Worm (Caenorhabditis elegans) whole organism, L4 larva: ENCODE data around the gene F52C6.2.

Experiments used
- F10B5.3 ChIP-seq: sonication (generic microtip); optimal IDR thresholded peaks from 2 replicates; lab custom pipeline; 2016; ENCODE audit warnings: mild to moderate bottlenecking, missing genetic modification characterization, missing compliant biosample characterization
- F49E8.2 ChIP-seq: sonication (generic microtip); optimal IDR thresholded peaks from 2 replicates; lab custom pipeline; 2016; ENCODE audit warnings: missing compliant biosample characterization, mild to moderate bottlenecking, missing genetic modification characterization, borderline replicate concordance
- R02D3.7 ChIP-seq: fragments of 150-350 bp; sonication (generic microtip); optimal IDR thresholded peaks from 3 replicates; lab custom pipeline; 2014; ENCODE audit warnings: missing biosample characterization, missing genetic modification characterization
- ZK546.5 ChIP-seq, 2 experiments: sonication (generic microtip); optimal IDR thresholded peaks; 2 replicates each; lab custom pipeline; 2017; ENCODE audit warnings: missing biosample characterization in 2 of 2, missing genetic modification characterization in 2 of 2
- aly-2 ChIP-seq: sonication (generic microtip); optimal IDR thresholded peaks from 2 replicates; lab custom pipeline; 2018; ENCODE audit warnings: missing biosample characterization, missing genetic modification characterization
- ceh-20 ChIP-seq: fragments of 200-800 bp; sonication (Bioruptor generic); IDR thresholded peaks from 2 replicates; pipeline ENCODE4 v1.3.6; 2022; ENCODE audit warnings: missing genetic modification reagents, missing genetic modification characterization, missing compliant biosample characterization
- ceh-28 ChIP-seq: fragments of 150-350 bp; optimal IDR thresholded peaks from 2 replicates; lab custom pipeline; 2014; ENCODE audit warnings: missing biosample characterization, missing genetic modification reagents, missing genetic modification characterization
- ceh-32 ChIP-seq: sonication (generic microtip); optimal IDR thresholded peaks from 2 replicates; lab custom pipeline; 2016; ENCODE audit warnings: mild to moderate bottlenecking, missing genetic modification characterization, missing compliant biosample characterization; ENCODE audit not compliant: poor library complexity
- ceh-62 ChIP-seq: sonication (generic microtip); optimal IDR thresholded peaks from 2 replicates; lab custom pipeline; 2017; ENCODE audit warnings: missing biosample characterization, missing genetic modification characterization
- ctbp-1 ChIP-seq: fragments of 200-800 bp; sonication (Bioruptor generic); IDR thresholded peaks from 2 replicates; pipeline ENCODE4 v1.3.6; 2022; ENCODE audit warnings: missing genetic modification reagents, missing genetic modification characterization, missing compliant biosample characterization
- daf-12 ChIP-seq: fragments of 150-350 bp; optimal IDR thresholded peaks from 2 replicates; lab custom pipeline; 2014; ENCODE audit warnings: missing biosample characterization, missing genetic modification reagents, missing genetic modification characterization
- daf-19 ChIP-seq: fragments of 200-800 bp; sonication (Bioruptor generic); conservative IDR thresholded peaks from 2 replicates; pipeline ENCODE4 v1.3.6; 2022; ENCODE audit warnings: missing genetic modification characterization, missing compliant biosample characterization
- dmd-9 ChIP-seq: fragments of 200-800 bp; sonication (Bioruptor generic); IDR thresholded peaks from 2 replicates; pipeline ENCODE4 v1.3.6; 2022; ENCODE audit warnings: missing genetic modification reagents, missing genetic modification characterization, missing compliant biosample characterization
- egl-27 ChIP-seq: sonication (generic microtip); optimal IDR thresholded peaks from 3 replicates; lab custom pipeline; 2017; ENCODE audit warnings: missing biosample characterization, missing genetic modification reagents, missing genetic modification characterization
- egl-43 ChIP-seq: fragments of 200-800 bp; sonication (Bioruptor generic); IDR thresholded peaks from 2 replicates; pipeline ENCODE4 v1.3.6; 2022; ENCODE audit warnings: missing genetic modification reagents, missing genetic modification characterization, missing compliant biosample characterization
- hlh-30 ChIP-seq: sonication (generic microtip); optimal IDR thresholded peaks from 2 replicates; lab custom pipeline; 2017; ENCODE audit warnings: antibody characterized with exemption, mild to moderate bottlenecking, missing genetic modification characterization, missing compliant biosample characterization; ENCODE audit not compliant: insufficient read depth
- hmg-1.1 ChIP-seq: fragments of 200-800 bp; sonication (Bioruptor generic); IDR thresholded peaks from 2 replicates; pipeline ENCODE4 v1.3.6; 2022; ENCODE audit warnings: missing genetic modification reagents, missing genetic modification characterization, missing compliant biosample characterization
- lim-7 ChIP-seq: fragments of 200-800 bp; sonication (Bioruptor generic); IDR thresholded peaks from 2 replicates; pipeline ENCODE4 v1.3.6; 2022; ENCODE audit warnings: missing genetic modification characterization, missing compliant biosample characterization
- lin-38 ChIP-seq: fragments of 200-800 bp; sonication (Bioruptor generic); IDR thresholded peaks from 2 replicates; pipeline ENCODE4 v1.3.6; 2022; ENCODE audit warnings: missing genetic modification reagents, missing genetic modification characterization, missing compliant biosample characterization
- lin-39 ChIP-seq: fragments of 150-350 bp; optimal IDR thresholded peaks from 2 replicates; lab custom pipeline; 2014; ENCODE audit warnings: missing biosample characterization, missing genetic modification reagents, missing genetic modification characterization
- lir-3 ChIP-seq: sonication (generic microtip); optimal IDR thresholded peaks from 2 replicates; lab custom pipeline; 2016; ENCODE audit warnings: mild to moderate bottlenecking, missing genetic modification characterization, missing compliant biosample characterization
- mdl-1 ChIP-seq, 2 experiments: fragments of 150-350 bp in 1 of 2; sonication (generic microtip) in 1 of 2; optimal IDR thresholded peaks; 2 replicates each; lab custom pipeline; 2014 to 2017; ENCODE audit warnings: missing biosample characterization in 2 of 2, missing genetic modification characterization in 2 of 2
- mes-2 ChIP-seq: sonication (generic microtip); optimal IDR thresholded peaks from 2 replicates; lab custom pipeline; 2016; ENCODE audit warnings: missing genotype, mild to moderate bottlenecking, missing genetic modification characterization, missing compliant biosample characterization; ENCODE audit not compliant: poor library complexity, severe bottlenecking
- mxl-2 ChIP-seq: fragments of 200-800 bp; sonication (Bioruptor generic); conservative IDR thresholded peaks from 2 replicates; pipeline ENCODE4 v1.3.6; 2022; ENCODE audit warnings: missing genetic modification reagents, missing genetic modification characterization, missing compliant biosample characterization
- mxl-3 ChIP-seq: fragments of 200-800 bp; sonication (Bioruptor generic); optimal IDR thresholded peaks from 2 replicates; lab custom pipeline; 2018; ENCODE audit warnings: mild to moderate bottlenecking, missing genetic modification characterization, missing compliant biosample characterization
- nhr-11 ChIP-seq: fragments of 150-350 bp; optimal IDR thresholded peaks from 2 replicates; lab custom pipeline; 2014; ENCODE audit warnings: missing biosample characterization, missing genetic modification characterization
- nhr-111 ChIP-seq: fragments of 200-800 bp; sonication (Bioruptor generic); optimal IDR thresholded peaks from 2 replicates; lab custom pipeline; 2018; ENCODE audit warnings: mild to moderate bottlenecking, missing genetic modification characterization, missing compliant biosample characterization
- pha-4 ChIP-seq, 2 experiments: fragments of 150-350 bp in 1 of 2; fragments of 200-800 bp in 1 of 2; sonication (Bioruptor generic) in 1 of 2; IDR thresholded peaks in 1 of 2; optimal IDR thresholded peaks in 1 of 2; 2 replicates each; pipeline versions ENCODE4 v1.3.6 to Lab custom; 2014 to 2022; ENCODE audit warnings: missing genetic modification characterization in 2 of 2, missing genetic modification reagents in 2 of 2, missing biosample characterization in 1 of 2, missing compliant biosample characterization in 1 of 2
- rbr-2 ChIP-seq: sonication (generic microtip); optimal IDR thresholded peaks from 2 replicates; lab custom pipeline; 2016; ENCODE audit warnings: missing genotype, missing genetic modification characterization, missing compliant biosample characterization
- snpc-1.2 ChIP-seq: fragments of 200-800 bp; sonication (Bioruptor generic); IDR thresholded peaks from 2 replicates; pipeline ENCODE4 v1.3.6; 2022; ENCODE audit warnings: missing genetic modification reagents, missing genetic modification characterization, missing compliant biosample characterization
- spr-1 ChIP-seq: sonication (generic microtip); optimal IDR thresholded peaks from 2 replicates; lab custom pipeline; 2016; ENCODE audit warnings: mild to moderate bottlenecking, missing genetic modification characterization, missing compliant biosample characterization
- tag-97 ChIP-seq: fragments of 200-800 bp; sonication (Bioruptor generic); IDR thresholded peaks from 2 replicates; pipeline ENCODE4 v1.3.6; 2022; ENCODE audit warnings: missing genetic modification characterization, missing compliant biosample characterization
- tra-1 ChIP-seq: fragments of 200-800 bp; sonication (Bioruptor generic); IDR thresholded peaks from 2 replicates; pipeline ENCODE4 v1.3.6; 2022; ENCODE audit warnings: missing genetic modification reagents, missing genetic modification characterization, missing compliant biosample characterization
- vab-7 ChIP-seq: fragments of 200-800 bp; sonication (Bioruptor generic); IDR thresholded peaks from 2 replicates; pipeline ENCODE4 v1.3.6; 2022; ENCODE audit warnings: missing genetic modification reagents, missing genetic modification characterization, missing compliant biosample characterization
- zip-11 ChIP-seq: fragments of 200-800 bp; sonication (Bioruptor generic); IDR thresholded peaks from 2 replicates; pipeline ENCODE4 v1.3.6; 2022; ENCODE audit warnings: missing genetic modification characterization, missing compliant biosample characterization
- zip-2 ChIP-seq: fragments of 150-350 bp; optimal IDR thresholded peaks from 2 replicates; lab custom pipeline; 2014; ENCODE audit warnings: missing biosample characterization, missing genetic modification characterization

The F52C6.2 gene

ce11 chrII:1889071-1889470, 37.2 kb upstream of the F52C6.2 start, which contains the start of gene math-8:
TSS of gene math-8 (minus strand) at chrII:1889171.
- TF ChIP-seq ceh-62 (tag; lab: Kevin White, UChicago) (no peak), zip-11 (GFP tag; lab: Robert Waterston, UW) (no peak), nhr-111 (no peak), lir-3 (tag; lab: Kevin White, UChicago) (no peak), mxl-2 (no peak), tag-97 (no peak), F49E8.2 (tag; lab: Kevin White, UChicago) (no peak), egl-43 (GFP tag; lab: Robert Waterston, UW) (no peak), snpc-1.2 (no peak), zip-2 (tag; lab: Kevin White, UChicago) (no peak), daf-19 (GFP tag; lab: Robert Waterston, UW) (no peak)

ce11 chrII:1890682-1891081, 35.6 kb upstream of the F52C6.2 start, which contains the start of gene math-9:
TSS of gene math-9 (minus strand) at chrII:1890782.
- TF ChIP-seq daf-12 (no peak), pha-4 (GFP tag; IDR thresholded peaks at IDR 0.05; lab: Robert Waterston, UW) (no peak), pha-4 (tag; optimal IDR thresholded peaks at IDR 0.05; lab: Kevin White, UChicago) (no peak), ZK546.5 (tag; optimal IDR thresholded peaks at IDR 0.05; lab: Kevin White, UChicago) (no peak), egl-27 (tag; lab: Kevin White, UChicago) (no peak), daf-19 (GFP tag; lab: Robert Waterston, UW) (no peak), hmg-1.1 (GFP tag; lab: Robert Waterston, UW) (no peak), nhr-111 (no peak), lim-7 (GFP tag; lab: Robert Waterston, UW) (no peak), dmd-9 (GFP tag; lab: Robert Waterston, UW) (no peak), ceh-28 (no peak)

DNA sequence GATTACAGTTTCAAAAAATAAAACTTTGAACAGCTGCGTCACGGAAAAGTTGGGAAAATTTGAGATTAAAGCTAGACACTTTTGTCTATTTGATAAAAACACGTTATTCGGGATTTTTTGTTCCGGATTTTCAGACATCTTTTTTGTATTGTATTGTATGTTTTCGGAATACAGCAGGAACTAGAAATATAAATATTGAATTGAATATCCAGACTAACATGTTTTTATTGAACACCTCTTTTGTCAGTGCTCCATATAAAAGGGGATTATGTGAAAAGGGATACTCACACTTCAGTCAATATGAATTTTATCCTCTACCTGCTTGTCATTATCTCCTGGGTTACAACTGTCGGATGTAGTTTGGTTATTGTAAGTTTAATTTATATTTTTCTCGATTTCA, 32.4 kb upstream of the F52C6.2 start, which contains the start of gene C16C4.1:
TSS of gene C16C4.1 (plus strand) at position 301 of the 400 bp plus-strand sequence.
- no peak for TF ChIP-seq mdl-1 (tag; optimal IDR thresholded peaks at IDR 0.05; lab: Kevin White, UChicago)
- no peak for TF ChIP-seq hlh-30 (tag; lab: Kevin White, UChicago)
- TF ChIP-seq vab-7 (GFP tag; lab: Robert Waterston, UW): no peak
- no peak for TF ChIP-seq lin-39 (tag; lab: Kevin White, UChicago)
- no peak for TF ChIP-seq tra-1
- no peak for TF ChIP-seq F10B5.3 (tag; lab: Kevin White, UChicago)
- no peak for TF ChIP-seq daf-19 (GFP tag; lab: Robert Waterston, UW)
- TF ChIP-seq R02D3.7 (tag; lab: Kevin White, UChicago): no peak
- TF ChIP-seq ctbp-1 (GFP tag; lab: Robert Waterston, UW): no peak
- TF ChIP-seq spr-1 (tag; lab: Kevin White, UChicago): no peak
- TF ChIP-seq ceh-32 (tag; lab: Kevin White, UChicago): no peak
- no peak for TF ChIP-seq mxl-3
- no peak for TF ChIP-seq lin-38
- TF ChIP-seq ceh-20: no peak
- no peak for TF ChIP-seq aly-2 (tag; lab: Kevin White, UChicago)
- no peak for TF ChIP-seq mes-2 (tag; lab: Kevin White, UChicago)
- no peak for TF ChIP-seq nhr-11 (tag; lab: Kevin White, UChicago)
- no peak for TF ChIP-seq rbr-2 (tag; lab: Kevin White, UChicago)
- TF ChIP-seq zip-11 (GFP tag; lab: Robert Waterston, UW): no peak
